Worm (Caenorhabditis elegans): ENCODE measurements around the gene Y14H12A.2.

The Y14H12A.2 gene

ce11 chrII:3978198-3978597 is 11.3 kb downstream of the Y14H12A.2 start:
- no peak for TF ChIP-seq ztf-23 (GFP tag; IDR thresholded peaks at IDR 0.05)
- no peak for TF ChIP-seq med-1 (GFP tag; optimal IDR thresholded peaks at IDR 0.05; ENCODE audit: insufficient read depth)
- TF ChIP-seq T22C8.4 (GFP tag; IDR thresholded peaks at IDR 0.05) = no peak
- no peak for TF ChIP-seq cog-1 (tag; optimal IDR thresholded peaks at IDR 0.05)
- TF ChIP-seq tab-1 (GFP tag; IDR thresholded peaks at IDR 0.05) = no peak
- no peak for TF ChIP-seq klf-2 (GFP tag; conservative IDR thresholded peaks at IDR 0.05)
- TF ChIP-seq ref-1 (GFP tag; conservative IDR thresholded peaks at IDR 0.05) = no peak
- no peak for TF ChIP-seq ztf-29 (GFP tag; IDR thresholded peaks at IDR 0.05)
- no peak for TF ChIP-seq flt-1 (GFP tag; IDR thresholded peaks at IDR 0.05)

DNA sequence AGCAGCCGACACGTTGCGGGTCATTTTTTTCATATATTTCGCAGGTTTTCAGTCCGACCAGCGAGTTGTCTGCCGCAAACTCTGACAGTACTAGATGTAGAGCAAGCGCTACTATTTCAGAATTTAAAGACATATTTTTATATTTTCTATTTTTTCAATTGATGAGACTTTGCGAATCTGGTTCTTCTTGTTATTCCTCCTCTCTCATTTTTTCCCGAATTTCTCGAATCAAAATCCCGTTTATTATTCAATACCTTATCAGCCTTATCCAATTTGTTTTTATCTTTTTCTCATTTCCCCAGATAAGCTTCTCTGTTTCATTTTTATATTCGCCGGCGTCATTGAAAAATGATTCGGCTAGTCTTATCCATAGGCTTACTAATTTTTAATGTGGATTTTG is 13.5 kb downstream of the Y14H12A.2 start, which contains the start of gene dos-2:
TSS of gene dos-2 (plus strand) at position 301 of the 400 bp plus-strand sequence.
- TF ChIP-seq flt-1 (GFP tag; IDR thresholded peaks at IDR 0.05) (no peak), ztf-29 (GFP tag; IDR thresholded peaks at IDR 0.05) (no peak), med-1 (GFP tag; optimal IDR thresholded peaks at IDR 0.05; ENCODE audit: insufficient read depth) (no peak), klf-2 (GFP tag; conservative IDR thresholded peaks at IDR 0.05) (no peak), ztf-23 (GFP tag; IDR thresholded peaks at IDR 0.05) (no peak), tab-1 (GFP tag; IDR thresholded peaks at IDR 0.05) (no peak), T22C8.4 (GFP tag; IDR thresholded peaks at IDR 0.05) (no peak), ref-1 (GFP tag; conservative IDR thresholded peaks at IDR 0.05) (no peak), cog-1 (tag; optimal IDR thresholded peaks at IDR 0.05) (no peak)

DNA sequence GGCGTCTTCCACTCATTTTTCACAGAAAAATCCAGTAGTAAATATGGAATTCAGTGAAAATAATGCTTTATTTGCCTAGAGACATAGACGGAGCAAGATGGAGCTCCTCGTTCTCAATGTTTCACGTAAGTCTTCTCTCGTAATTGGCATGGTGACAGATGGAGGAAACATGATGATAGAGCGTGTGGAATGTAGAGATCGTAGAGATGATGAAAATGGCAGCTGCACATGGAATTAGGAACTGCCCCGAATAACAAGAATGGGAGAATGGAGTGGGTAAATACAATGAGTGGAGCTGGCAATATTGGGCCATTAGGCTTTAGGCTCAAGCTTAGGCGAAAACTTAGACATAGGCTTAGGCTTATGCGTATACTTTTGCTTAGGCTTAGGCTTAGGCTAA is 14.5 kb downstream of the Y14H12A.2 start, which contains the start of gene cank-26:
TSS of gene cank-26 (minus strand) at position 113 of the 400 bp plus-strand sequence.
- TF ChIP-seq cog-1 (tag; optimal IDR thresholded peaks at IDR 0.05) = peak; percentile 32
- no peak for TF ChIP-seq tab-1 (GFP tag; IDR thresholded peaks at IDR 0.05)

DNA sequence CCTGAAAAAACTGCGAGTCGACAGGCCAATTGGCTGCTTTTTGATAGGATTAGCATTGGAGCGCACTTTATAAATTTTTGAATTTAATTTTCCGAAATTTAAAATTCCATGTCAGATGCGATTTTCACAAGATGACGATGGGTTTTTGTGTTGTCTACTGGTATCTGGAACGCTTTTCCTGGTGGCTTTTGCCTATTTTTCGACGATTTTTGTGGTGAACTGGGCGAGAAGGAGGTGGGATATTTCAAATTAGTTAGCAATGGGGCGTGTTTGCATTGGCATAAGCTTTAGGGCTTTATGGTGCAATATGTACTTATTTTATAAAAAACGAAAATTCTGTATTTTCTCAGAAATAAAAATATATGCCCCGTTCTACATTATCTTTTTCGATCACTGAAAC is 17.3 kb downstream of the Y14H12A.2 start, which contains the start of gene K10G6.9:
TSS of gene K10G6.9 (plus strand) at position 110 of the 400 bp plus-strand sequence.
- TF ChIP-seq klf-2 (GFP tag; conservative IDR thresholded peaks at IDR 0.05) (no peak), cog-1 (tag; optimal IDR thresholded peaks at IDR 0.05) (no peak), ztf-23 (GFP tag; IDR thresholded peaks at IDR 0.05) (no peak), ztf-29 (GFP tag; IDR thresholded peaks at IDR 0.05) (no peak), ref-1 (GFP tag; conservative IDR thresholded peaks at IDR 0.05) (no peak), flt-1 (GFP tag; IDR thresholded peaks at IDR 0.05) (no peak)

DNA sequence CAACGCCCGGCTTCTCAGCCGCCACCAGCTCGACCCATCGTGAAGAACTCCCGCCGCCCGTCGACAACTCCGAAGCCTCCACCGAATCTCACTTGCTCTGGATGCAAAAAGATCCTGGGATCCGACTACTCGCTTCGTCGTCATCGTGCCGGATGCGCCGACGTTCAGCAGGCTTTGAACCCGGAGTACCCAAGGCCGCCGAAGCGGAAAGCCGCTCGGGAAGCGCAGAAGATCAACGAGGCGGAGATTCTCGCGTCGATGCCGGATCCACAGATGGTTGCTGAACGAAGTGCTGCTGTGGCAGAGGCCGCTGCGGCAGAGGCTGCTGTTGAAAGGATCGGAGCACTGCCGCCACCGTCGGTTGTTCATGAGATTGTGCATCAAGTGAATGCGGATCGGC is 20.7 kb downstream of the Y14H12A.2 start:
- TF ChIP-seq cog-1 (tag; optimal IDR thresholded peaks at IDR 0.05) = no peak
- TF ChIP-seq med-1 (GFP tag; optimal IDR thresholded peaks at IDR 0.05; ENCODE audit: insufficient read depth) = no peak
- no peak for TF ChIP-seq ref-1 (GFP tag; conservative IDR thresholded peaks at IDR 0.05)
- no peak for TF ChIP-seq tab-1 (GFP tag; IDR thresholded peaks at IDR 0.05)
- TF ChIP-seq klf-2 (GFP tag; conservative IDR thresholded peaks at IDR 0.05) = no peak
- TF ChIP-seq flt-1 (GFP tag; IDR thresholded peaks at IDR 0.05) = no peak
- no peak for TF ChIP-seq ztf-29 (GFP tag; IDR thresholded peaks at IDR 0.05)
- no peak for TF ChIP-seq T22C8.4 (GFP tag; IDR thresholded peaks at IDR 0.05)
- TF ChIP-seq ztf-23 (GFP tag; IDR thresholded peaks at IDR 0.05) = no peak

DNA sequence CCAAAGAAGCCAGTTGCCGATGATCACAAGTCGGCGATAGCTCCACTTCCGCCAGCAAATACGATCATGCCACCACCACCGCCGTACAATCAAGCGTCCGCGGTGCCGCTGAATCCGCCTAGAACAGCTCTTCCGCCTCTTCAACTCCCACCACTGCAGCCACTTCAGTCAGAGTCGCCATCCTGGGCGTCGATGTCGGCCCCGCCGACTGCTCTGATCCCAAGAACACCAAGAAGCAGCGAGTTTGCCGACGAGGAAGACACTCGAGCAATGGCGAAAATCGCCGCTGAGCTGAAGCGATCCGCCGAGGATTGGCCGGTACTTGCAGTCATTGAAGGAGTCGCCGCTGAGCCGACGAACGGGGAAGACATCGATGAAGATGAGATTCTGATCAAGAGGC is 21.4 kb downstream of the Y14H12A.2 start:
- TF ChIP-seq ref-1 (GFP tag; conservative IDR thresholded peaks at IDR 0.05) (no peak), tab-1 (GFP tag; IDR thresholded peaks at IDR 0.05) (0 out of 2 replicates have a peak, but pooled peaks have one; percentile 11), klf-2 (GFP tag; conservative IDR thresholded peaks at IDR 0.05) (no peak)

- TF ChIP-seq cog-1 (tag; optimal IDR thresholded peaks at IDR 0.05) (no peak), tab-1 (GFP tag; IDR thresholded peaks at IDR 0.05) (no peak), ztf-23 (GFP tag; IDR thresholded peaks at IDR 0.05) (no peak), T22C8.4 (GFP tag; IDR thresholded peaks at IDR 0.05) (no peak), flt-1 (GFP tag; IDR thresholded peaks at IDR 0.05) (no peak), med-1 (GFP tag; optimal IDR thresholded peaks at IDR 0.05; ENCODE audit: insufficient read depth) (no peak), ztf-29 (GFP tag; IDR thresholded peaks at IDR 0.05) (no peak), ref-1 (GFP tag; conservative IDR thresholded peaks at IDR 0.05) (no peak)
Observed at ce11 chrII:3967061-3967460, 22.4 kb downstream of the Y14H12A.2 start.

DNA sequence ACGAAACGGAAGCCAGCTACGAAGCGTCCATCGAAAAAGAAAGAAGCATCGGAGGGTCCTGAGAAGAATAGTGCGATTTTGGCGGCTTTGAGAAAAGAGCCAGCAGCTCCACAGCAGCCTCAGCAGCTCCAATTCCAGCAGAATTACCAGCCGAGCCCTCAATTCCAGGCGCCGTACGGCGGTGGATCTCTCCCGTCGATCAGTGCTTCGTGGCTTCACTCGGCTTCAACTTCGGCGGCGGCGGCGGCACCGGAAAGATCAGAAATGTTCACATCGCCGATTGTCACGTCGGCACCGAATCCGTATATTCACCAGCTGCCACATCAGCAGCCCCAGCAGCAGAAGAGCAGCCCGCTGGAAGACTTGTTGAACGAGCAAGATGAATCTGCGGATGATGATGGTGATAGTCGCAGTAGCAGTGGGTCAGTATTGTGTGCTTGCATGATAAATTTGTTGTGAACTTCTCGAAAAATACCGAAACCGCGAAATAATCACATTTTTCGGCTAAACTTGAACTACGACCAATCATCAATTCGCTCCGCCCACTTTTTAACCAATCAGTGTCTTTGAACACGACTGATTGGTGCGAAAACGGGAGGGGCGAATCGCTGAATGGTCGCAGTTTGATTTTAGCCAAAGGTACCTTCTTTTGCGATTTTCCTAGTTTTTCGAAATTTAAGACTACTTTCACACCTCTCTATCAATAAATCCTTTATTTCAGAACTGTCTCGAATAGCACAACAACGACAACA is 23.6 kb downstream of the Y14H12A.2 start:
- TF ChIP-seq med-1 (GFP tag; optimal IDR thresholded peaks at IDR 0.05; ENCODE audit: insufficient read depth) (no peak), flt-1 (GFP tag; IDR thresholded peaks at IDR 0.05) (no peak; the same call in 1 of the 2 replicates), ztf-23 (GFP tag; IDR thresholded peaks at IDR 0.05) (no peak)

ce11 chrII:3964302-3964885 is 25.1 kb downstream of the Y14H12A.2 start:
- TF ChIP-seq flt-1 (GFP tag; IDR thresholded peaks at IDR 0.05) (0 out of 2 replicates have a peak, but pooled peaks have one; percentile 44), med-1 (GFP tag; optimal IDR thresholded peaks at IDR 0.05; ENCODE audit: insufficient read depth) (no peak), cog-1 (tag; optimal IDR thresholded peaks at IDR 0.05) (no peak), klf-2 (GFP tag; conservative IDR thresholded peaks at IDR 0.05) (no peak), ref-1 (GFP tag; conservative IDR thresholded peaks at IDR 0.05) (no peak)

- TF ChIP-seq ztf-29 (GFP tag; IDR thresholded peaks at IDR 0.05) = no peak
- TF ChIP-seq T22C8.4 (GFP tag; IDR thresholded peaks at IDR 0.05) = no peak
- no peak for TF ChIP-seq ref-1 (GFP tag; conservative IDR thresholded peaks at IDR 0.05)
- no peak for TF ChIP-seq tab-1 (GFP tag; IDR thresholded peaks at IDR 0.05)
- TF ChIP-seq med-1 (GFP tag; optimal IDR thresholded peaks at IDR 0.05; ENCODE audit: insufficient read depth) = no peak
- 0 out of 2 replicates have a peak, but pooled peaks have one; percentile 42 for TF ChIP-seq ztf-23 (GFP tag; IDR thresholded peaks at IDR 0.05)
- no peak for TF ChIP-seq klf-2 (GFP tag; conservative IDR thresholded peaks at IDR 0.05)
- no peak for TF ChIP-seq cog-1 (tag; optimal IDR thresholded peaks at IDR 0.05)
Observed at ce11 chrII:3961256-3961655, 28.2 kb downstream of the Y14H12A.2 start.
